Worm (Caenorhabditis elegans) whole organism, L3 larva: ENCODE measurements around the gene ttr-35.

Experiments
- ZK546.5 ChIP-seq: sonication (generic microtip); optimal IDR thresholded peaks from 2 replicates; lab custom pipeline; 2017; ENCODE audit warnings: missing biosample characterization, missing genetic modification characterization
- mdl-1 ChIP-seq: fragments of 150-350 bp; optimal IDR thresholded peaks from 2 replicates; lab custom pipeline; 2014; ENCODE audit warnings: missing biosample characterization, missing genetic modification characterization
- nhr-11 ChIP-seq: fragments of 150-350 bp; optimal IDR thresholded peaks from 2 replicates; lab custom pipeline; 2014; ENCODE audit warnings: missing biosample characterization, missing genetic modification characterization

DNA sequence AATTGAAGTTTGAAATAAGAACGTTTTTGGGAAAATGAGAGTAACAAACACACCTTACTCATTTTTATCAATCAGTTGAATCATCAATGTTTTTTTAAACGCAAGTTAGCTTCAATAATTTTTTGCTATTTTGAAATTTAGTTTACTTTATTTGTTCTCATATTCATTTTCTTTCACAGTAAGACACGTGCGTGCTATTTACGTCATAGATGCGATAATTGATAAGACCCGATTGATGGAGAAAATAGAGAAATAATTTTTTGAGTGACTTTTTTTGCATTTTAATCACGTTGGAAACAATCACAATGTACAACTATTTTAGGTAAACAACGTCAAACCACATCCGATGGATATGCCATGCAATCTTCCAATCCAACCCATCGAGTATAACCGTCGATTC, 7.4 kb downstream of the ttr-35 start:
- no peak for TF ChIP-seq ZK546.5 (tag; lab: Kevin White, UChicago)
- no peak for TF ChIP-seq nhr-11 (tag; lab: Kevin White, UChicago)
- no peak for TF ChIP-seq mdl-1 (tag; lab: Kevin White, UChicago)
